Worm (Caenorhabditis elegans) whole organism, young adult: ENCODE measurements around the gene rabn-5.
A peak's percentile ranks its signal among the peaks of the same experiment; 100 is the strongest.

Experiments
- B0019.2 ChIP-seq: fragments of 200-800 bp; sonication (Bioruptor generic); conservative IDR thresholded peaks from 2 replicates; pipeline ENCODE4 v1.3.6; 2022; ENCODE audit warnings: missing genetic modification reagents, missing genetic modification characterization, missing compliant biosample characterization
- B0035.1 ChIP-seq: sonication (generic microtip); optimal IDR thresholded peaks from 2 replicates; lab custom pipeline; 2016; ENCODE audit warnings: missing genetic modification characterization, mild to moderate bottlenecking, missing compliant biosample characterization, missing genotype, missing genetic modification reagents
- B0261.1 ChIP-seq: sonication (generic microtip); optimal IDR thresholded peaks from 2 replicates; lab custom pipeline; 2016; ENCODE audit warnings: mild to moderate bottlenecking, missing genetic modification characterization, moderate library complexity, missing compliant biosample characterization
- C06A6.2 ChIP-seq: fragments of 200-800 bp; sonication (Bioruptor generic); conservative IDR thresholded peaks from 2 replicates; pipeline ENCODE4 v1.3.6; 2022; ENCODE audit warnings: missing genetic modification characterization, missing compliant biosample characterization
- C17E4.6 ChIP-seq: fragments of 200-800 bp; sonication (Bioruptor generic); IDR thresholded peaks from 2 replicates; pipeline ENCODE4 v1.3.6; 2022; ENCODE audit warnings: missing genetic modification reagents, missing genetic modification characterization, missing compliant biosample characterization
- F10E7.11 ChIP-seq: sonication (generic microtip); optimal IDR thresholded peaks from 2 replicates; lab custom pipeline; 2017; ENCODE audit warnings: mild to moderate bottlenecking, missing genetic modification characterization, moderate library complexity, missing compliant biosample characterization
- F37B4.10 ChIP-seq: fragments of 200-800 bp; sonication (Bioruptor generic); IDR thresholded peaks from 2 replicates; pipeline ENCODE4 v1.3.6; 2022; ENCODE audit warnings: missing genetic modification characterization, missing compliant biosample characterization
- F39B2.1 ChIP-seq: fragments of 200-800 bp; sonication (Bioruptor generic); IDR thresholded peaks from 2 replicates; pipeline ENCODE4 v1.3.6; 2022; ENCODE audit warnings: missing genetic modification reagents, missing genetic modification characterization, missing compliant biosample characterization
- F55B11.4 ChIP-seq: sonication (generic microtip); optimal IDR thresholded peaks from 2 replicates; lab custom pipeline; 2016; ENCODE audit warnings: missing compliant biosample characterization, missing genetic modification characterization, borderline replicate concordance; ENCODE audit not compliant: insufficient read depth
- K11D2.4 ChIP-seq: fragments of 200-800 bp; sonication (Bioruptor generic); IDR thresholded peaks from 2 replicates; pipeline ENCODE4 v1.3.6; 2022; ENCODE audit warnings: missing genetic modification reagents, missing genetic modification characterization, missing compliant biosample characterization
- T26A5.8 ChIP-seq: sonication (generic microtip); optimal IDR thresholded peaks from 2 replicates; lab custom pipeline; 2016; ENCODE audit warnings: missing genetic modification characterization, missing compliant biosample characterization
- Y79H2A.3 ChIP-seq: fragments of 200-800 bp; sonication (Bioruptor generic); conservative IDR thresholded peaks from 2 replicates; pipeline ENCODE4 v1.3.6; 2022; ENCODE audit warnings: missing genetic modification reagents, missing genetic modification characterization, missing compliant biosample characterization
- ZK185.1 ChIP-seq: sonication (generic microtip); optimal IDR thresholded peaks from 2 replicates; lab custom pipeline; 2016; ENCODE audit warnings: mild to moderate bottlenecking, missing genetic modification characterization, missing compliant biosample characterization; ENCODE audit not compliant: poor library complexity, severe bottlenecking
- ama-1 ChIP-seq, 3 experiments: fragments of 150-350 bp in 1 of 3; sonication (generic microtip) in 2 of 3; optimal IDR thresholded peaks; 2 replicates each; lab custom pipeline; 2014 to 2018; ENCODE audit warnings: missing biosample characterization in 2 of 3, missing genetic modification characterization in 2 of 3, missing genetic modification reagents in 2 of 3
- athp-1 ChIP-seq: sonication (generic microtip); optimal IDR thresholded peaks from 2 replicates; lab custom pipeline; 2017; ENCODE audit warnings: mild to moderate bottlenecking, missing genetic modification characterization, missing compliant biosample characterization
- attf-5 ChIP-seq: fragments of 200-800 bp; sonication (Bioruptor generic); optimal IDR thresholded peaks from 2 replicates; lab custom pipeline; 2018; ENCODE audit warnings: mild to moderate bottlenecking, missing genetic modification characterization, missing compliant biosample characterization
- attf-6 ChIP-seq: fragments of 200-800 bp; sonication (Bioruptor generic); IDR thresholded peaks from 2 replicates; pipeline ENCODE4 v1.3.6; 2022; ENCODE audit warnings: missing genetic modification reagents, missing genetic modification characterization, missing compliant biosample characterization
- cebp-1 ChIP-seq, 2 experiments: fragments of 200-800 bp in 1 of 2; sonication (Bioruptor generic) in 1 of 2; sonication (generic microtip) in 1 of 2; IDR thresholded peaks in 1 of 2; optimal IDR thresholded peaks in 1 of 2; 2 replicates each; pipeline versions ENCODE4 v1.3.6 to Lab custom; 2017 to 2022; ENCODE audit warnings: missing compliant biosample characterization in 2 of 2, missing genetic modification characterization in 2 of 2, mild to moderate bottlenecking in 1 of 2, missing genetic modification reagents in 1 of 2, moderate library complexity in 1 of 2
- ceh-27 ChIP-seq: fragments of 200-800 bp; sonication (Bioruptor generic); optimal IDR thresholded peaks from 2 replicates; lab custom pipeline; 2018; ENCODE audit warnings: mild to moderate bottlenecking, missing genetic modification characterization, moderate library complexity, missing compliant biosample characterization
- ceh-40 ChIP-seq: fragments of 200-800 bp; sonication (Bioruptor generic); IDR thresholded peaks from 2 replicates; pipeline ENCODE4 v1.3.6; 2022; ENCODE audit warnings: missing genetic modification characterization, missing compliant biosample characterization
- dox-1 ChIP-seq: fragments of 200-800 bp; sonication (Bioruptor generic); IDR thresholded peaks from 2 replicates; pipeline ENCODE4 v1.3.6; 2022; ENCODE audit warnings: missing genetic modification reagents, missing genetic modification characterization, missing compliant biosample characterization
- efl-1 ChIP-seq: fragments of 150-350 bp; optimal IDR thresholded peaks from 2 replicates; lab custom pipeline; 2014; ENCODE audit warnings: missing biosample characterization, missing genetic modification reagents, missing genetic modification characterization
- egl-44 ChIP-seq: fragments of 200-800 bp; sonication (Bioruptor generic); IDR thresholded peaks from 2 replicates; pipeline ENCODE4 v1.3.6; 2022; ENCODE audit warnings: missing genetic modification reagents, missing genetic modification characterization, missing compliant biosample characterization
- ekl-4 ChIP-seq: fragments of 200-800 bp; sonication (Bioruptor generic); IDR thresholded peaks from 2 replicates; pipeline ENCODE4 v1.3.6; 2022; ENCODE audit warnings: missing genetic modification reagents, missing genetic modification characterization, missing compliant biosample characterization
- hrde-1 ChIP-seq: sonication (generic microtip); optimal IDR thresholded peaks from 2 replicates; lab custom pipeline; 2016; ENCODE audit warnings: missing genetic modification characterization, mild to moderate bottlenecking, missing compliant biosample characterization, moderate library complexity, missing genotype, missing genetic modification reagents, borderline replicate concordance
- let-526 ChIP-seq: fragments of 200-800 bp; sonication (Bioruptor generic); IDR thresholded peaks from 2 replicates; pipeline ENCODE4 v1.3.6; 2022; ENCODE audit warnings: missing genetic modification reagents, missing genetic modification characterization, missing compliant biosample characterization
- lin-26 ChIP-seq: fragments of 200-800 bp; sonication (Bioruptor generic); IDR thresholded peaks from 2 replicates; pipeline ENCODE4 v1.3.6; 2022; ENCODE audit warnings: missing genetic modification reagents, missing genetic modification characterization, missing compliant biosample characterization
- lin-40 ChIP-seq: sonication (generic microtip); optimal IDR thresholded peaks from 2 replicates; lab custom pipeline; 2016; ENCODE audit warnings: missing genetic modification characterization, mild to moderate bottlenecking, missing compliant biosample characterization, missing genotype, missing genetic modification reagents
- lir-1 ChIP-seq: fragments of 200-800 bp; sonication (Bioruptor generic); conservative IDR thresholded peaks from 2 replicates; pipeline ENCODE4 v1.3.6; 2022; ENCODE audit warnings: missing genetic modification reagents, missing genetic modification characterization, missing compliant biosample characterization
- madf-6 ChIP-seq: fragments of 200-800 bp; sonication (Bioruptor generic); IDR thresholded peaks from 2 replicates; pipeline ENCODE4 v1.3.6; 2022; ENCODE audit warnings: missing genetic modification reagents, missing genetic modification characterization, missing compliant biosample characterization
- mxl-1 ChIP-seq: sonication (generic microtip); optimal IDR thresholded peaks from 2 replicates; lab custom pipeline; 2016; ENCODE audit warnings: missing genetic modification characterization, missing compliant biosample characterization
- nfya-2 ChIP-seq: fragments of 200-800 bp; sonication (Bioruptor generic); IDR thresholded peaks from 2 replicates; pipeline ENCODE4 v1.3.6; 2022; ENCODE audit warnings: missing genetic modification reagents, missing genetic modification characterization, missing compliant biosample characterization
- nfyb-1 ChIP-seq: fragments of 200-800 bp; sonication (Bioruptor generic); IDR thresholded peaks from 2 replicates; pipeline ENCODE4 v1.3.6; 2022; ENCODE audit warnings: missing genetic modification reagents, missing genetic modification characterization, missing compliant biosample characterization
- nhr-179 ChIP-seq: sonication (generic microtip); optimal IDR thresholded peaks from 2 replicates; lab custom pipeline; 2016; ENCODE audit warnings: mild to moderate bottlenecking, missing genetic modification characterization, missing compliant biosample characterization
- nhr-27 ChIP-seq: fragments of 200-800 bp; sonication (Bioruptor generic); optimal IDR thresholded peaks from 2 replicates; lab custom pipeline; 2018; ENCODE audit warnings: mild to moderate bottlenecking, missing genetic modification characterization, moderate library complexity, missing compliant biosample characterization
- nhr-80 ChIP-seq: sonication (generic microtip); optimal IDR thresholded peaks from 2 replicates; lab custom pipeline; 2016; ENCODE audit warnings: missing genetic modification characterization, missing compliant biosample characterization
- nhr-90 ChIP-seq: sonication (generic microtip); optimal IDR thresholded peaks from 2 replicates; lab custom pipeline; 2016; ENCODE audit warnings: missing genotype, mild to moderate bottlenecking, missing genetic modification characterization, missing compliant biosample characterization
- pbrm-1 ChIP-seq: fragments of 200-800 bp; sonication (Bioruptor generic); IDR thresholded peaks from 2 replicates; pipeline ENCODE4 v1.3.6; 2022; ENCODE audit warnings: missing genetic modification reagents, missing genetic modification characterization, missing compliant biosample characterization
- repo-1 ChIP-seq: sonication (generic microtip); optimal IDR thresholded peaks from 2 replicates; lab custom pipeline; 2017; ENCODE audit warnings: mild to moderate bottlenecking, missing genetic modification characterization, missing compliant biosample characterization
- rpc-1 ChIP-seq, 2 experiments: fragments of 150-350 bp in 1 of 2; sonication (generic microtip) in 1 of 2; optimal IDR thresholded peaks; 2 replicates each; lab custom pipeline; 2014 to 2018; ENCODE audit warnings: missing biosample characterization in 1 of 2, missing genetic modification characterization in 1 of 2, missing genetic modification reagents in 1 of 2, missing genotype in 1 of 2
- snpc-4 ChIP-seq, 5 experiments: fragments of 150-350 bp in 1 of 5; sonication (generic microtip) in 4 of 5; optimal IDR thresholded peaks; 2 replicates each; lab custom pipeline; 2014 to 2018; ENCODE audit warnings: missing genetic modification characterization in 5 of 5, missing biosample characterization in 3 of 5, antibody characterized with exemption in 2 of 5, mild to moderate bottlenecking in 2 of 5, missing compliant biosample characterization in 2 of 5, missing genotype in 2 of 5, moderate library complexity in 2 of 5, missing genetic modification reagents in 1 of 5
- tbp1 ChIP-seq: fragments of 200-800 bp; sonication (Bioruptor generic); optimal IDR thresholded peaks from 2 replicates; lab custom pipeline; 2018; ENCODE audit warnings: mild to moderate bottlenecking, missing genetic modification characterization, missing compliant biosample characterization
- tlf-1 ChIP-seq: fragments of 200-800 bp; sonication (Bioruptor generic); optimal IDR thresholded peaks from 2 replicates; lab custom pipeline; 2018; ENCODE audit warnings: mild to moderate bottlenecking, missing genetic modification characterization, missing compliant biosample characterization
- unc-62 ChIP-seq: fragments of 150-350 bp; optimal IDR thresholded peaks from 2 replicates; lab custom pipeline; 2014; ENCODE audit warnings: missing biosample characterization, missing genetic modification reagents, missing genetic modification characterization
- ztf-22 ChIP-seq: fragments of 200-800 bp; sonication (Bioruptor generic); optimal IDR thresholded peaks from 2 replicates; lab custom pipeline; 2018; ENCODE audit warnings: mild to moderate bottlenecking, missing genetic modification characterization, moderate library complexity, missing compliant biosample characterization
- ztf-26 ChIP-seq: sonication (generic microtip); optimal IDR thresholded peaks from 2 replicates; lab custom pipeline; 2017; ENCODE audit warnings: missing genetic modification characterization, missing compliant biosample characterization
- ztf-6 ChIP-seq: fragments of 200-800 bp; sonication (Bioruptor generic); IDR thresholded peaks from 2 replicates; pipeline ENCODE4 v1.3.6; 2022; ENCODE audit warnings: missing genetic modification reagents, missing genetic modification characterization, missing compliant biosample characterization

Gene rabn-5

DNA sequence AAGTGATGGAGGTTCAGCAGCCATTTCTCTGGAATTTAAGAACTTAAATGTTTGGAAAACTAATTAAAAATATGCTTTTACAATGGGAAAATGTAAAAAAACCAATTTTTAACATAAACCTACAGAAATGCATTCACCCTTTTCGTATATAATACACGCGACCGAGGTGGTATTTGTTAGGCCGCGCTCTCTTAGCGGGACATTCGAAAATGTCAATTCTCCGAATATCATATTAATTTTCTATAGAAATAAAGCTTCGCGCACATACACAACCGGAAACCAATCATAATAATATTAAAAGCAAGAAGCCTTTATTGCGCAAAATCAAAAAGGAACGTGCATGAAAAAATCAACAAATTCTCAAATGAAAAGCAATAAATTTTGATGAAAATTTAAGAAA lies 11.1 kb upstream of the rabn-5 start, which contains the start of gene ddx-23 (continued):
- TF ChIP-seq ztf-26 (tag; lab: Kevin White, UChicago) (no peak), nhr-179 (tag; lab: Kevin White, UChicago) (no peak), ekl-4 (GFP tag; lab: Robert Waterston, UW) (no peak), B0261.1 (tag; lab: Kevin White, UChicago) (no peak), snpc-4 (GFP tag; optimal IDR thresholded peaks at IDR 0.05; lab: Kevin White, UChicago) (no peak), snpc-4 (tag; optimal IDR thresholded peaks at IDR 0.05; lab: Kevin White, UChicago) (peak in 2 of 4 experiments; percentile 40 to 45), rpc-1 (optimal IDR thresholded peaks at IDR 0.05; lab: Kevin White, UChicago) (no peak), rpc-1 (tag; optimal IDR thresholded peaks at IDR 0.05; lab: Kevin White, UChicago) (no peak), repo-1 (peak; percentile 62), B0019.2 (GFP tag; lab: Robert Waterston, UW) (no peak), Y79H2A.3 (GFP tag; lab: Robert Waterston, UW) (no peak), hrde-1 (peak; percentile 6), ceh-27 (GFP tag; lab: Kevin White, UChicago) (no peak), ama-1 (optimal IDR thresholded peaks at IDR 0.05; lab: Kevin White, UChicago) (peak; percentile 23), ama-1 (GFP tag; optimal IDR thresholded peaks at IDR 0.05; lab: Kevin White, UChicago) (peak; percentile 14 to 53), dox-1 (GFP tag; lab: Robert Waterston, UW) (no peak), cebp-1 (GFP tag; IDR thresholded peaks at IDR 0.05; lab: Robert Waterston, UW) (no peak), cebp-1 (tag; optimal IDR thresholded peaks at IDR 0.05; lab: Kevin White, UChicago) (peak; percentile 39), F10E7.11 (tag; lab: Kevin White, UChicago) (peak; percentile 58), athp-1 (tag; lab: Kevin White, UChicago) (peak; percentile 19), attf-6 (no peak), tlf-1 (GFP tag; lab: Kevin White, UChicago) (no peak), unc-62 (GFP tag; lab: Kevin White, UChicago) (no peak), ZK185.1 (tag; lab: Kevin White, UChicago) (peak; percentile 57), ztf-6 (no peak), nhr-80 (tag; lab: Kevin White, UChicago) (no peak), F37B4.10 (no peak), lin-40 (peak; percentile 9), C06A6.2 (GFP tag; lab: Robert Waterston, UW) (no peak), nhr-27 (tag; lab: Kevin White, UChicago) (no peak), nhr-90 (peak; percentile 27), nfyb-1 (GFP tag; lab: Robert Waterston, UW) (0 out of 2 replicates have a peak, but pooled peaks have one; percentile 58), let-526 (no peak), mxl-1 (no peak), T26A5.8 (no peak), ztf-22 (GFP tag; lab: Kevin White, UChicago) (no peak), lin-26 (peak; percentile 28; the same call in 1 of the 2 replicates), efl-1 (GFP tag; lab: Kevin White, UChicago) (peak; percentile 12), nfya-2 (no peak), F39B2.1 (GFP tag; lab: Robert Waterston, UW) (peak; percentile 68; the same call in 1 of the 2 replicates), ceh-40 (GFP tag; lab: Robert Waterston, UW) (no peak), B0035.1 (tag; lab: Kevin White, UChicago) (no peak), egl-44 (no peak), pbrm-1 (GFP tag; lab: Robert Waterston, UW) (0 out of 2 replicates have a peak, but pooled peaks have one; percentile 37), madf-6 (GFP tag; lab: Robert Waterston, UW) (peak; percentile 68), tbp1 (GFP tag; lab: Kevin White, UChicago) (peak; percentile 45), attf-5 (GFP tag; lab: Kevin White, UChicago) (peak; percentile 9), C17E4.6 (GFP tag; lab: Robert Waterston, UW) (no peak), K11D2.4 (GFP tag; lab: Robert Waterston, UW) (no peak), F55B11.4 (tag; lab: Kevin White, UChicago) (no peak), lir-1 (GFP tag; lab: Robert Waterston, UW) (no peak)
